Fruit fly (Drosophila melanogaster) whole organism, pupa: ENCODE results near the gene CG12290.

Experiments used
- CG10348 ChIP-seq: fragments of 200-800 bp; sonication (Bioruptor generic); IDR thresholded peaks from 2 replicates; pipeline ENCODE4 v1.3.6; 2022; ENCODE audit warnings: missing biosample characterization, missing genetic modification characterization
- CG17806 ChIP-seq: fragments of 200-800 bp; sonication (Bioruptor generic); optimal IDR thresholded peaks from 2 replicates; lab custom pipeline; 2018; ENCODE audit warnings: missing biosample characterization, mild to moderate bottlenecking, missing genetic modification characterization, moderate library complexity
- CG34367 ChIP-seq: fragments of 200-800 bp; sonication (Bioruptor generic); optimal IDR thresholded peaks from 2 replicates; lab custom pipeline; 2018; ENCODE audit warnings: missing biosample characterization, mild to moderate bottlenecking, missing genetic modification characterization
- CG8301 ChIP-seq: fragments of 200-800 bp; sonication (Bioruptor generic); optimal IDR thresholded peaks from 2 replicates; lab custom pipeline; 2018; ENCODE audit warnings: missing biosample characterization, mild to moderate bottlenecking, missing genetic modification characterization
- EcR ChIP-seq: fragments of 200-800 bp; sonication (Bioruptor generic); optimal IDR thresholded peaks from 3 replicates; lab custom pipeline; 2019; ENCODE audit warnings: missing biosample characterization, missing genetic modification characterization, mild to moderate bottlenecking, moderate library complexity, missing genetic modification reagents
- Ets98B ChIP-seq: fragments of 200-800 bp; sonication (Bioruptor generic); IDR thresholded peaks from 2 replicates; pipeline ENCODE4 v1.3.6; 2022; ENCODE audit warnings: missing biosample characterization, missing genetic modification characterization
- Snoo ChIP-seq: fragments of 200-800 bp; sonication (Bioruptor generic); optimal IDR thresholded peaks from 3 replicates; lab custom pipeline; 2017; ENCODE audit warnings: missing biosample characterization, mild to moderate bottlenecking, missing genetic modification characterization, inconsistent platforms
- gl ChIP-seq: fragments of 200-800 bp; sonication (Bioruptor generic); optimal IDR thresholded peaks from 2 replicates; lab custom pipeline; 2018; ENCODE audit warnings: missing biosample characterization, mild to moderate bottlenecking, missing genetic modification characterization
- rn ChIP-seq: fragments of 200-800 bp; sonication (Bioruptor generic); IDR thresholded peaks from 2 replicates; pipeline ENCODE4 v1.3.6; 2022; ENCODE audit warnings: missing biosample characterization, missing genetic modification characterization

dm6 chr3R:26222123-26222651 lies 7.9 kb upstream of the CG12290 start:
- TF ChIP-seq CG8301 (no peak), CG10348 (no peak), EcR (GFP tag; lab: Kevin White, UChicago) (no peak), gl (tag; lab: Kevin White, UChicago) (no peak), Ets98B (GFP tag; lab: Robert Waterston, UW) (no peak), Snoo (tag; lab: Kevin White, UChicago) (no peak), CG17806 (tag; lab: Kevin White, UChicago) (no peak), CG34367 (tag; lab: Kevin White, UChicago) (no peak), rn (GFP tag; lab: Robert Waterston, UW) (no peak)
